Comparison of ENCODE assay signal across 5 worm cellular contexts in the genomic region with DNA sequence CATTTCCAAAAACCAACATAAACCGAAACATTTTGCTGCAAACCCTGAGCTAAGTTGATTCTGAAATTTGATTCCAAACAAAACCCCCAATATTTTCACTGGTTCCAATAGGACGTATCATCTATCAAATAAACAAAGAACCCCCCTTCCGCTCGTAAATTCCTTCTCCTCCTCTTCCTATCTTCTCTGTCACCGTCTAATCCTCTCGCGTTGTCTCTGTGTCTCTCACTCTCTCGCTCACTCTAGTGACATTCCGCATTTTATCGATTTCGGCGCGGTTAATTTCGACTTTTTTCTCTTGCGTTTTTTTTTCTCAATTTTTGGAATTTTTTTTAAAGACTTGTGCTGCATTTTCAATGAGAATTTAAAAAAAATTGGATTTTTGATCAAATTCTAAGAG.
A peak's percentile ranks its signal among the peaks of the same experiment; 100 is the strongest.
TF ChIP-seq lines count a peak whose summit lies in the region.

No protein-coding gene starts in this region.

TF ChIP-seq in whole organism, L1 larva, 84 proteins besides CTCF, POLR2A, EP300 and RAD21 (continued from another document and continues in another):
- TF ChIP-seq ama-1 (optimal IDR thresholded peaks at IDR 0.05; lab: Kevin White, UChicago): no peak
- TF ChIP-seq skn-1 (tag; optimal IDR thresholded peaks at IDR 0.05; lab: Kevin White, UChicago): no peak
- peak; percentile 60 for TF ChIP-seq rnt-1 (tag; optimal IDR thresholded peaks at IDR 0.05; lab: Kevin White, UChicago)
- no peak for TF ChIP-seq unc-98 (GFP tag; IDR thresholded peaks at IDR 0.05; lab: Robert Waterston, UW)
- TF ChIP-seq nhr-20 (tag; optimal IDR thresholded peaks at IDR 0.05; lab: Kevin White, UChicago): peak; percentile 20
- peak; percentile 62 for TF ChIP-seq snu-23 (GFP tag; optimal IDR thresholded peaks at IDR 0.05; lab: Kevin White, UChicago)
- peak; percentile 11; the same call in 1 of the 2 replicates for TF ChIP-seq nhr-19 (GFP tag; conservative IDR thresholded peaks at IDR 0.05; lab: Robert Waterston, UW)
- TF ChIP-seq fkh-10 (GFP tag; optimal IDR thresholded peaks at IDR 0.05; lab: Kevin White, UChicago): no peak
- TF ChIP-seq ets-5 (GFP tag; IDR thresholded peaks at IDR 0.05; lab: Robert Waterston, UW): no peak
- TF ChIP-seq fos-1 (tag; optimal IDR thresholded peaks at IDR 0.05; lab: Kevin White, UChicago): no peak
- no peak for TF ChIP-seq C34B4.2 (tag; optimal IDR thresholded peaks at IDR 0.05; lab: Kevin White, UChicago)
- TF ChIP-seq unc-130 (tag; optimal IDR thresholded peaks at IDR 0.05; lab: Kevin White, UChicago): no peak
- no peak for TF ChIP-seq nhr-28 (tag; optimal IDR thresholded peaks at IDR 0.05; lab: Kevin White, UChicago)
- peak; percentile 7 for TF ChIP-seq dsc-1 (tag; optimal IDR thresholded peaks at IDR 0.05; lab: Kevin White, UChicago)
- no peak for TF ChIP-seq sup-37 (GFP tag; optimal IDR thresholded peaks at IDR 0.05; lab: Kevin White, UChicago)
- peak; percentile 0 to 3 (median 2) for TF ChIP-seq dpl-1 (GFP tag; optimal IDR thresholded peaks at IDR 0.05; lab: Kevin White, UChicago)
- no peak for TF ChIP-seq alr-1 (tag; optimal IDR thresholded peaks at IDR 0.05; lab: Kevin White, UChicago; ENCODE audit: borderline replicate concordance)
- TF ChIP-seq ceh-88 (GFP tag; IDR thresholded peaks at IDR 0.05; lab: Robert Waterston, UW): no peak
- TF ChIP-seq egl-27 (tag; optimal IDR thresholded peaks at IDR 0.05; lab: Kevin White, UChicago): peak in 1 of 2 experiments; percentile 4
- TF ChIP-seq lsy-2 (tag; optimal IDR thresholded peaks at IDR 0.05; lab: Kevin White, UChicago): peak; percentile 20 to 64
- TF ChIP-seq lir-3 (tag; optimal IDR thresholded peaks at IDR 0.05; lab: Kevin White, UChicago; ENCODE audit: poor library complexity): no peak
- no peak for TF ChIP-seq pax-3 (tag; optimal IDR thresholded peaks at IDR 0.05; lab: Kevin White, UChicago)
- TF ChIP-seq ceh-90 (tag; optimal IDR thresholded peaks at IDR 0.05; lab: Kevin White, UChicago): no peak
- TF ChIP-seq vab-15 (tag; optimal IDR thresholded peaks at IDR 0.05; lab: Kevin White, UChicago): no peak
- no peak for TF ChIP-seq unc-30 (tag; optimal IDR thresholded peaks at IDR 0.05; lab: Kevin White, UChicago)

TF ChIP-seq in whole organism, L2 larva, 48 proteins besides CTCF, POLR2A, EP300 and RAD21 (continued from another document and continues in another):
- TF ChIP-seq nhr-12 (tag; optimal IDR thresholded peaks at IDR 0.05; lab: Kevin White, UChicago) (no peak), aly-2 (tag; optimal IDR thresholded peaks at IDR 0.05; lab: Kevin White, UChicago) (no peak), nhr-11 (tag; optimal IDR thresholded peaks at IDR 0.05; lab: Kevin White, UChicago) (no peak), lsy-2 (tag; optimal IDR thresholded peaks at IDR 0.05; lab: Kevin White, UChicago) (peak in 1 of 2 experiments; percentile 4), mdl-1 (tag; optimal IDR thresholded peaks at IDR 0.05; lab: Kevin White, UChicago) (no peak), sma-3 (GFP tag; optimal IDR thresholded peaks at IDR 0.05; lab: Kevin White, UChicago) (no peak), alr-1 (tag; optimal IDR thresholded peaks at IDR 0.05; lab: Kevin White, UChicago) (no peak), mbf-1 (tag; optimal IDR thresholded peaks at IDR 0.05; lab: Kevin White, UChicago) (no peak), ztf-1 (GFP tag; conservative IDR thresholded peaks at IDR 0.05; lab: Robert Waterston, UW) (no peak), elt-1 (tag; optimal IDR thresholded peaks at IDR 0.05; lab: Kevin White, UChicago) (no peak), Y55F3AM.14 (GFP tag; optimal IDR thresholded peaks at IDR 0.05; lab: Kevin White, UChicago) (no peak), fos-1 (tag; optimal IDR thresholded peaks at IDR 0.05; lab: Kevin White, UChicago) (peak; percentile 51), sem-4 (tag; optimal IDR thresholded peaks at IDR 0.05; lab: Kevin White, UChicago) (peak; percentile 4), peb-1 (tag; optimal IDR thresholded peaks at IDR 0.05; lab: Kevin White, UChicago) (no peak), nhr-23 (tag; optimal IDR thresholded peaks at IDR 0.05; lab: Kevin White, UChicago) (no peak), mab-5 (tag; optimal IDR thresholded peaks at IDR 0.05; lab: Kevin White, UChicago) (no peak), nhr-25 (tag; optimal IDR thresholded peaks at IDR 0.05; lab: Kevin White, UChicago) (peak; percentile 17), ceh-16 (tag; optimal IDR thresholded peaks at IDR 0.05; lab: Kevin White, UChicago) (no peak), ztf-11 (tag; optimal IDR thresholded peaks at IDR 0.05; lab: Kevin White, UChicago) (no peak), ama-1 (optimal IDR thresholded peaks at IDR 0.05; lab: Kevin White, UChicago) (no peak), unc-39 (tag; optimal IDR thresholded peaks at IDR 0.05; lab: Kevin White, UChicago) (no peak), dmd-4 (tag; optimal IDR thresholded peaks at IDR 0.05; lab: Kevin White, UChicago) (no peak), blmp-1 (tag; optimal IDR thresholded peaks at IDR 0.05; lab: Kevin White, UChicago; ENCODE audit: insufficient read depth) (no peak), nhr-129 (tag; optimal IDR thresholded peaks at IDR 0.05; lab: Kevin White, UChicago) (peak; percentile 21), nhr-237 (tag; optimal IDR thresholded peaks at IDR 0.05; lab: Kevin White, UChicago) (no peak), crh-2 (tag; optimal IDR thresholded peaks at IDR 0.05; lab: Kevin White, UChicago) (no peak), lin-11 (tag; optimal IDR thresholded peaks at IDR 0.05; lab: Kevin White, UChicago) (no peak), zag-1 (tag; optimal IDR thresholded peaks at IDR 0.05; lab: Kevin White, UChicago) (no peak)

TF ChIP-seq in whole organism, L4 larva, 104 proteins besides CTCF, POLR2A, EP300 and RAD21 (continued from another document):
- TF ChIP-seq mes-2 (tag; optimal IDR thresholded peaks at IDR 0.05; lab: Kevin White, UChicago; ENCODE audit: poor library complexity, severe bottlenecking) (peak; percentile 28), mxl-2 (GFP tag; conservative IDR thresholded peaks at IDR 0.05; lab: Robert Waterston, UW) (no peak), ceh-44 (GFP tag; IDR thresholded peaks at IDR 0.05; lab: Robert Waterston, UW) (no peak), hlh-30 (tag; optimal IDR thresholded peaks at IDR 0.05; lab: Kevin White, UChicago; ENCODE audit: insufficient read depth) (peak; percentile 43), egl-27 (tag; optimal IDR thresholded peaks at IDR 0.05; lab: Kevin White, UChicago) (no peak), duxl-1 (tag; optimal IDR thresholded peaks at IDR 0.05; lab: Kevin White, UChicago; ENCODE audit: poor library complexity) (peak; percentile 55), T26A8.4 (GFP tag; IDR thresholded peaks at IDR 0.05; lab: Robert Waterston, UW) (no peak), vab-7 (GFP tag; IDR thresholded peaks at IDR 0.05; lab: Robert Waterston, UW) (no peak), dmd-6 (GFP tag; IDR thresholded peaks at IDR 0.05; lab: Robert Waterston, UW) (peak; percentile 29; the same call in 1 of the 2 replicates), hmg-1.1 (GFP tag; IDR thresholded peaks at IDR 0.05; lab: Robert Waterston, UW) (peak; percentile 59), F26F4.8 (GFP tag; conservative IDR thresholded peaks at IDR 0.05; lab: Robert Waterston, UW) (no peak), nhr-77 (tag; optimal IDR thresholded peaks at IDR 0.05; lab: Kevin White, UChicago) (no peak), dve-1 (tag; optimal IDR thresholded peaks at IDR 0.05; lab: Kevin White, UChicago; ENCODE audit: insufficient read depth) (peak; percentile 19), hlh-11 (tag; optimal IDR thresholded peaks at IDR 0.05; lab: Kevin White, UChicago) (peak; percentile 34), aha-1 (tag; lab: Kevin White, UChicago) (peak; percentile 96), unc-62 (GFP tag; optimal IDR thresholded peaks at IDR 0.05 in 1 of 2; lab: Kevin White, UChicago) (peak in 1 of 2 experiments; percentile 33), unc-62 (tag; optimal IDR thresholded peaks at IDR 0.05; lab: Kevin White, UChicago) (no peak), lin-13 (GFP tag; optimal IDR thresholded peaks at IDR 0.05; lab: Kevin White, UChicago) (peak; percentile 18), dpl-1 (GFP tag; optimal IDR thresholded peaks at IDR 0.05; lab: Kevin White, UChicago) (peak; percentile 15), nhr-42 (GFP tag; IDR thresholded peaks at IDR 0.05; lab: Robert Waterston, UW) (no peak), gei-8 (GFP tag; optimal IDR thresholded peaks at IDR 0.05; lab: Kevin White, UChicago) (no peak), nhr-41 (GFP tag; IDR thresholded peaks at IDR 0.05; lab: Robert Waterston, UW) (no peak), zfp-3 (GFP tag; conservative IDR thresholded peaks at IDR 0.05; lab: Robert Waterston, UW) (no peak), nhr-102 (tag; optimal IDR thresholded peaks at IDR 0.05; lab: Kevin White, UChicago) (no peak)

TF ChIP-seq in whole organism, late embryonic, 69 proteins besides CTCF, POLR2A, EP300 and RAD21 (continued from another document):
- TF ChIP-seq ceh-30 (tag; optimal IDR thresholded peaks at IDR 0.05; lab: Kevin White, UChicago) (no peak), K02D7.2 (tag; optimal IDR thresholded peaks at IDR 0.05; lab: Kevin White, UChicago) (no peak), ahr-1 (tag; optimal IDR thresholded peaks at IDR 0.05; lab: Kevin White, UChicago) (no peak), ets-4 (tag; optimal IDR thresholded peaks at IDR 0.05; lab: Kevin White, UChicago) (no peak), ceh-24 (tag; optimal IDR thresholded peaks at IDR 0.05; lab: Kevin White, UChicago) (no peak), tbx-2 (tag; optimal IDR thresholded peaks at IDR 0.05; lab: Kevin White, UChicago) (peak; percentile 23), pha-2 (tag; optimal IDR thresholded peaks at IDR 0.05; lab: Kevin White, UChicago) (no peak), C38D4.7 (GFP tag; optimal IDR thresholded peaks at IDR 0.05; lab: Kevin White, UChicago) (no peak), hlh-13 (GFP tag; optimal IDR thresholded peaks at IDR 0.05; lab: Kevin White, UChicago) (no peak), sdc-2 (tag; optimal IDR thresholded peaks at IDR 0.05; lab: Kevin White, UChicago) (no peak), gmeb-2 (tag; optimal IDR thresholded peaks at IDR 0.05; lab: Kevin White, UChicago) (no peak), nhr-11 (tag; optimal IDR thresholded peaks at IDR 0.05; lab: Kevin White, UChicago) (no peak), unc-3 (GFP tag; conservative IDR thresholded peaks at IDR 0.05; lab: Robert Waterston, UW) (no peak), unc-3 (tag; optimal IDR thresholded peaks at IDR 0.05; lab: Kevin White, UChicago) (no peak), lin-11 (tag; optimal IDR thresholded peaks at IDR 0.05; lab: Kevin White, UChicago) (no peak), pha-4 (tag; optimal IDR thresholded peaks at IDR 0.05; lab: Kevin White, UChicago) (no peak), nfya-1 (tag; optimal IDR thresholded peaks at IDR 0.05; lab: Kevin White, UChicago) (peak; percentile 58), hlh-30 (tag; optimal IDR thresholded peaks at IDR 0.05; lab: Kevin White, UChicago; ENCODE audit: insufficient read depth) (no peak), ttx-3 (tag; optimal IDR thresholded peaks at IDR 0.05; lab: Kevin White, UChicago) (no peak), lim-6 (tag; optimal IDR thresholded peaks at IDR 0.05; lab: Kevin White, UChicago) (no peak), madf-2 (tag; optimal IDR thresholded peaks at IDR 0.05; lab: Kevin White, UChicago) (no peak), ceh-34 (tag; optimal IDR thresholded peaks at IDR 0.05; lab: Kevin White, UChicago) (peak; percentile 73), ceh-22 (tag; optimal IDR thresholded peaks at IDR 0.05; lab: Kevin White, UChicago) (no peak), ceh-9 (tag; optimal IDR thresholded peaks at IDR 0.05; lab: Kevin White, UChicago) (no peak), ztf-16 (tag; optimal IDR thresholded peaks at IDR 0.05; lab: Kevin White, UChicago) (no peak), rnt-1 (tag; optimal IDR thresholded peaks at IDR 0.05; lab: Kevin White, UChicago) (no peak), C08G9.2 (tag; optimal IDR thresholded peaks at IDR 0.05; lab: Kevin White, UChicago) (no peak)

TF ChIP-seq in whole organism, mixed stage, embryonic, 35 proteins besides CTCF, POLR2A, EP300 and RAD21 (continued from another document):
- TF ChIP-seq drap-1 (GFP tag; optimal IDR thresholded peaks at IDR 0.05; lab: Kevin White, UChicago): no peak
- no peak for TF ChIP-seq lin-32 (GFP tag; optimal IDR thresholded peaks at IDR 0.05; lab: Kevin White, UChicago)
- peak; percentile 64 for TF ChIP-seq unc-62 (GFP tag; optimal IDR thresholded peaks at IDR 0.05; lab: Kevin White, UChicago)
- TF ChIP-seq snpc-4 (tag; optimal IDR thresholded peaks at IDR 0.05; lab: Kevin White, UChicago): no peak
- TF ChIP-seq hlh-1 (tag; optimal IDR thresholded peaks at IDR 0.05; lab: Kevin White, UChicago): peak; percentile 26
- TF ChIP-seq ztf-11 (tag; optimal IDR thresholded peaks at IDR 0.05; lab: Kevin White, UChicago): no peak
- TF ChIP-seq sptf-1 (tag; optimal IDR thresholded peaks at IDR 0.05; lab: Kevin White, UChicago): no peak
- TF ChIP-seq flh-1 (GFP tag; optimal IDR thresholded peaks at IDR 0.05; lab: Kevin White, UChicago): no peak
- peak; percentile 12 for TF ChIP-seq lin-13 (tag; optimal IDR thresholded peaks at IDR 0.05; lab: Kevin White, UChicago)
- TF ChIP-seq unc-39 (tag; optimal IDR thresholded peaks at IDR 0.05; lab: Kevin White, UChicago): no peak
- TF ChIP-seq mab-5 (tag; optimal IDR thresholded peaks at IDR 0.05; lab: Kevin White, UChicago): no peak
- no peak for TF ChIP-seq ceh-39 (tag; optimal IDR thresholded peaks at IDR 0.05; lab: Kevin White, UChicago)
- TF ChIP-seq zip-8 (tag; optimal IDR thresholded peaks at IDR 0.05; lab: Kevin White, UChicago): no peak
- peak; percentile 69 for TF ChIP-seq ces-1 (GFP tag; optimal IDR thresholded peaks at IDR 0.05; lab: Kevin White, UChicago)
- TF ChIP-seq ham-2 (GFP tag; optimal IDR thresholded peaks at IDR 0.05; lab: Kevin White, UChicago): no peak
- TF ChIP-seq ceh-43 (GFP tag; optimal IDR thresholded peaks at IDR 0.05; lab: Kevin White, UChicago): no peak
TF ChIP-seq in whole organism, mixed stage, embryonic: peak in this region for 7.
